Fruit fly (Drosophila melanogaster) whole organism, embryonic: ENCODE data around the gene CG6067.
A peak's percentile ranks its signal among the peaks of the same experiment; 100 is the strongest.

ENCODE experiments used
- Ada2b ChIP-seq: fragments of 200-800 bp; sonication (Bioruptor generic); IDR thresholded peaks from 2 replicates; pipeline ENCODE4 v1.3.6; 2022; ENCODE audit warnings: missing biosample characterization, missing genetic modification characterization
- Bdp1 ChIP-seq: fragments of 200-800 bp; sonication (Bioruptor generic); optimal IDR thresholded peaks from 3 replicates; lab custom pipeline; 2016; ENCODE audit warnings: missing biosample characterization, missing genetic modification characterization
- CG11398 ChIP-seq: fragments of 200-800 bp; sonication (Bioruptor generic); optimal IDR thresholded peaks from 2 replicates; lab custom pipeline; 2016; ENCODE audit warnings: missing biosample characterization, missing genetic modification characterization
- CG11696 ChIP-seq: fragments of 200-800 bp; sonication (Bioruptor generic); IDR thresholded peaks from 2 replicates; pipeline ENCODE4 v1.3.6; 2022; ENCODE audit warnings: missing biosample characterization, missing genetic modification characterization
- CG12155 ChIP-seq: fragments of 200-800 bp; sonication (Bioruptor generic); optimal IDR thresholded peaks from 3 replicates; lab custom pipeline; 2016; ENCODE audit warnings: missing biosample characterization, missing genetic modification characterization
- CG13424 ChIP-seq: fragments of 200-800 bp; sonication (Bioruptor generic); optimal IDR thresholded peaks from 2 replicates; lab custom pipeline; 2019; ENCODE audit warnings: missing biosample characterization, mild to moderate bottlenecking, missing genetic modification characterization, moderate library complexity
- CG14441 ChIP-seq: fragments of 200-800 bp; sonication (Bioruptor generic); IDR thresholded peaks from 2 replicates; pipeline ENCODE4 v1.3.6; 2022; ENCODE audit warnings: missing biosample characterization, missing genetic modification characterization
- CG1529 ChIP-seq: fragments of 200-800 bp; sonication (Bioruptor generic); optimal IDR thresholded peaks from 3 replicates; lab custom pipeline; 2018; ENCODE audit warnings: missing biosample characterization, missing genetic modification characterization
- CG1603 ChIP-seq: fragments of 200-800 bp; sonication (Bioruptor generic); optimal IDR thresholded peaks from 2 replicates; lab custom pipeline; 2019; ENCODE audit warnings: missing biosample characterization, mild to moderate bottlenecking, missing genetic modification characterization, moderate library complexity
- CG32767 ChIP-seq: fragments of 200-800 bp; sonication (Bioruptor generic); IDR thresholded peaks from 2 replicates; pipeline ENCODE4 v1.3.6; 2022; ENCODE audit warnings: missing biosample characterization, missing genetic modification characterization
- CG34224 ChIP-seq: fragments of 200-800 bp; sonication (Bioruptor generic); IDR thresholded peaks from 3 replicates; pipeline ENCODE4 v1.3.6; 2022; ENCODE audit warnings: missing biosample characterization, missing genetic modification characterization; ENCODE audit not compliant: partially characterized antibody
- CG5245 ChIP-seq: fragments of 200-800 bp; sonication (Bioruptor generic); optimal IDR thresholded peaks from 3 replicates; lab custom pipeline; 2016; ENCODE audit warnings: missing biosample characterization, missing genetic modification characterization
- CG6683 ChIP-seq: fragments of 200-800 bp; sonication (Bioruptor generic); optimal IDR thresholded peaks from 2 replicates; lab custom pipeline; 2017; ENCODE audit warnings: missing biosample characterization, mild to moderate bottlenecking, missing genetic modification characterization, missing genetic modification reagents
- CG6689 ChIP-seq: fragments of 200-800 bp; sonication (Bioruptor generic); IDR thresholded peaks from 2 replicates; pipeline ENCODE4 v1.3.6; 2022; ENCODE audit warnings: missing biosample characterization, missing genetic modification characterization
- CG7786 ChIP-seq: fragments of 200-800 bp; sonication (Bioruptor generic); optimal IDR thresholded peaks from 2 replicates; lab custom pipeline; 2016; ENCODE audit warnings: missing biosample characterization, missing genetic modification characterization
- CG8290 ChIP-seq, 3 experiments: fragments of 200-800 bp; sonication (Bioruptor generic); optimal IDR thresholded peaks; 2 replicates each; lab custom pipeline; 2016 to 2019; ENCODE audit warnings: missing biosample characterization in 3 of 3, missing genetic modification characterization in 3 of 3, mild to moderate bottlenecking in 2 of 3, moderate library complexity in 1 of 3
- CG8944 ChIP-seq: fragments of 200-800 bp; sonication (Bioruptor generic); optimal IDR thresholded peaks from 3 replicates; lab custom pipeline; 2016; ENCODE audit warnings: missing biosample characterization, missing genetic modification characterization
- CG9876 ChIP-seq: fragments of 200-800 bp; sonication (Bioruptor generic); optimal IDR thresholded peaks from 2 replicates; lab custom pipeline; 2016; ENCODE audit warnings: missing biosample characterization, missing genetic modification characterization
- CG9932 ChIP-seq: fragments of 200-800 bp; sonication (Bioruptor generic); IDR thresholded peaks from 2 replicates; pipeline ENCODE4 v1.3.6; 2022; ENCODE audit warnings: missing biosample characterization, missing genetic modification characterization
- CoRest ChIP-seq: fragments of 200-800 bp; sonication (Bioruptor generic); optimal IDR thresholded peaks from 3 replicates; lab custom pipeline; 2018; ENCODE audit warnings: missing biosample characterization, mild to moderate bottlenecking, missing genetic modification characterization, moderate library complexity
- Dip3 ChIP-seq: fragments of 200-800 bp; sonication (Bioruptor generic); optimal IDR thresholded peaks from 3 replicates; lab custom pipeline; 2016; ENCODE audit warnings: missing biosample characterization, missing genetic modification characterization
- E2f2 ChIP-seq: fragments of 200-800 bp; sonication (Bioruptor generic); IDR thresholded peaks from 2 replicates; pipeline ENCODE4 v1.3.6; 2022; ENCODE audit warnings: missing biosample characterization, missing genetic modification characterization
- HHEX ChIP-seq: fragments of 200-800 bp; sonication (Bioruptor generic); optimal IDR thresholded peaks from 3 replicates; lab custom pipeline; 2017; ENCODE audit warnings: missing biosample characterization, mild to moderate bottlenecking, missing genetic modification characterization, missing genetic modification reagents
- Hmr ChIP-seq: fragments of 200-800 bp; sonication (Bioruptor generic); optimal IDR thresholded peaks from 3 replicates; lab custom pipeline; 2017; ENCODE audit warnings: mild to moderate bottlenecking, missing biosample characterization, missing genetic modification reagents, missing genetic modification characterization
- Hr51 ChIP-seq, 2 experiments: fragments of 200-800 bp; sonication (Bioruptor generic); optimal IDR thresholded peaks; 2 replicates in 1 of 2; 3 replicates in 1 of 2; lab custom pipeline; 2016 to 2018; ENCODE audit warnings: missing biosample characterization in 2 of 2, missing genetic modification characterization in 2 of 2, mild to moderate bottlenecking in 1 of 2, moderate library complexity in 1 of 2
- MESR4 ChIP-seq: fragments of 200-800 bp; sonication (Bioruptor generic); optimal IDR thresholded peaks from 2 replicates; lab custom pipeline; 2018; ENCODE audit warnings: missing biosample characterization, mild to moderate bottlenecking, missing genetic modification characterization, moderate library complexity
- Mrtf ChIP-seq: fragments of 200-800 bp; sonication (Bioruptor generic); IDR thresholded peaks from 3 replicates; pipeline ENCODE4 v1.3.6; 2022; ENCODE audit warnings: missing biosample characterization, missing genetic modification characterization
- Pdp1 ChIP-seq, 2 experiments: fragments of 200-800 bp; sonication (Bioruptor generic); optimal IDR thresholded peaks; 3 replicates each; lab custom pipeline; 2016; ENCODE audit warnings: missing biosample characterization in 2 of 2, missing genetic modification characterization in 2 of 2, mild to moderate bottlenecking in 1 of 2, moderate library complexity in 1 of 2
- Side ChIP-seq: fragments of 200-800 bp; sonication (Bioruptor generic); optimal IDR thresholded peaks from 2 replicates; lab custom pipeline; 2016; ENCODE audit warnings: missing biosample characterization, missing genetic modification characterization
- Sox102F ChIP-seq: fragments of 200-800 bp; sonication (Bioruptor generic); optimal IDR thresholded peaks from 2 replicates; lab custom pipeline; 2018; ENCODE audit warnings: missing biosample characterization, mild to moderate bottlenecking, missing genetic modification characterization, moderate library complexity
- Xbp1 ChIP-seq: fragments of 200-800 bp; sonication (Bioruptor generic); optimal IDR thresholded peaks from 3 replicates; lab custom pipeline; 2016; ENCODE audit warnings: missing biosample characterization, mild to moderate bottlenecking, missing genetic modification characterization
- aop ChIP-seq: fragments of 200-800 bp; sonication (Bioruptor generic); IDR thresholded peaks from 2 replicates; pipeline ENCODE4 v1.3.6; 2022; ENCODE audit warnings: missing biosample characterization, missing genetic modification characterization
- eve ChIP-seq, 2 experiments: fragments of >200 bp; optimal IDR thresholded peaks; 2 replicates each; lab custom pipeline; 2017; ENCODE audit warnings: missing biosample characterization in 2 of 2, missing genetic modification characterization in 2 of 2
- grau ChIP-seq: fragments of 200-800 bp; optimal IDR thresholded peaks from 3 replicates; lab custom pipeline; 2019; ENCODE audit warnings: missing biosample characterization, mild to moderate bottlenecking, missing genetic modification characterization, moderate library complexity
- h ChIP-seq: fragments of >200 bp; optimal IDR thresholded peaks from 2 replicates; lab custom pipeline; 2017
- lab ChIP-seq: fragments of 200-800 bp; sonication (Bioruptor generic); optimal IDR thresholded peaks from 3 replicates; lab custom pipeline; 2017; ENCODE audit warnings: missing biosample characterization, missing genetic modification characterization, mild to moderate bottlenecking, moderate library complexity, missing genetic modification reagents
- lmd ChIP-seq: fragments of 200-800 bp; sonication (Bioruptor generic); IDR thresholded peaks from 2 replicates; pipeline ENCODE4 v1.3.6; 2022; ENCODE audit warnings: missing biosample characterization, missing genetic modification characterization
- nom ChIP-seq: fragments of 200-800 bp; sonication (Bioruptor generic); optimal IDR thresholded peaks from 2 replicates; lab custom pipeline; 2017; ENCODE audit warnings: missing biosample characterization, missing genetic modification characterization, mild to moderate bottlenecking, moderate library complexity, missing genetic modification reagents
- odd ChIP-seq: fragments of 200-800 bp; sonication (Bioruptor generic); optimal IDR thresholded peaks from 2 replicates; lab custom pipeline; 2017; ENCODE audit warnings: missing biosample characterization, mild to moderate bottlenecking, missing genetic modification characterization
- org-1 ChIP-seq: fragments of 200-800 bp; sonication (Bioruptor generic); optimal IDR thresholded peaks from 2 replicates; lab custom pipeline; 2017; ENCODE audit warnings: missing biosample characterization, missing genetic modification characterization
- otp ChIP-seq: fragments of 200-800 bp; sonication (Bioruptor generic); IDR thresholded peaks from 3 replicates; pipeline ENCODE4, ENCODE4 v1.3.6; 2022; ENCODE audit warnings: missing biosample characterization, missing genetic modification characterization
- pan ChIP-seq, 4 experiments: fragments of >200 bp in 3 of 4; fragments of 200-800 bp in 1 of 4; sonication (Bioruptor generic) in 1 of 4; optimal IDR thresholded peaks in 3 of 4; IDR thresholded peaks in 1 of 4; 2 replicates each; pipeline versions ENCODE4 v1.3.6 to Lab custom; 2017 to 2022; ENCODE audit warnings: missing biosample characterization in 2 of 4, missing genetic modification characterization in 2 of 4, mixed read lengths in 1 of 4
- psq ChIP-seq: fragments of 200-800 bp; sonication (Bioruptor generic); optimal IDR thresholded peaks from 2 replicates; lab custom pipeline; 2017; ENCODE audit warnings: missing biosample characterization, missing genetic modification characterization
- row ChIP-seq: fragments of 200-800 bp; sonication (Bioruptor generic); IDR thresholded peaks from 3 replicates; pipeline ENCODE4 v1.3.6; 2022; ENCODE audit warnings: missing biosample characterization, missing genetic modification characterization
- run ChIP-seq: fragments of 200-800 bp; sonication (Bioruptor generic); optimal IDR thresholded peaks from 3 replicates; lab custom pipeline; 2018; ENCODE audit warnings: missing biosample characterization, mild to moderate bottlenecking, missing genetic modification characterization
- seq ChIP-seq: fragments of 200-800 bp; sonication (Bioruptor generic); IDR thresholded peaks from 2 replicates; pipeline ENCODE4 v1.3.6; 2022; ENCODE audit warnings: missing biosample characterization, missing genetic modification characterization
- toy ChIP-seq: fragments of 200-800 bp; sonication (Bioruptor generic); IDR thresholded peaks from 2 replicates; pipeline ENCODE4 v1.3.6; 2022; ENCODE audit warnings: missing biosample characterization, missing genetic modification characterization
- ttk ChIP-seq: fragments of 200-800 bp; sonication (Bioruptor generic); IDR thresholded peaks from 2 replicates; pipeline ENCODE4 v2.1.2; 2022; ENCODE audit warnings: missing biosample characterization, missing genetic modification characterization
- vvl ChIP-seq: fragments of 200-800 bp; sonication (Bioruptor generic); IDR thresholded peaks from 2 replicates; pipeline ENCODE4 v1.3.6; 2022; ENCODE audit warnings: missing biosample characterization, missing genetic modification characterization
- yki ChIP-seq: fragments of >200 bp; optimal IDR thresholded peaks from 3 replicates; lab custom pipeline; 2018
- zfh1 ChIP-seq: fragments of 200-800 bp; sonication (Bioruptor generic); IDR thresholded peaks from 3 replicates; pipeline ENCODE4 v1.3.6; 2022; ENCODE audit warnings: missing biosample characterization, missing genetic modification characterization

CG6067 gene

dm6 chrX:5977113-5977512 lies 21.7 kb downstream of the CG6067 start (continued):
- no peak for TF ChIP-seq pan (optimal IDR thresholded peaks at IDR 0.05; lab: Kevin White, UChicago)
- TF ChIP-seq pan (GFP tag; optimal IDR thresholded peaks at IDR 0.05 in 1 of 2, IDR thresholded peaks at IDR 0.05 in 1 of 2) = peak in 1 of 2 experiments; percentile 26
- peak; percentile 45 for TF ChIP-seq Sox102F
- TF ChIP-seq Xbp1 = no peak
- TF ChIP-seq Hmr (GFP tag; lab: Kevin White, UChicago) = no peak
- TF ChIP-seq org-1 (GFP tag; lab: Kevin White, UChicago) = no peak
- TF ChIP-seq psq (GFP tag; lab: Kevin White, UChicago) = peak; percentile 6
- TF ChIP-seq CG6689 = 0 out of 2 replicates have a peak, but pooled peaks have one; percentile 6
- no peak for TF ChIP-seq HHEX (GFP tag; lab: Kevin White, UChicago)
- 0 out of 2 replicates have a peak, but pooled peaks have one; percentile 22 for TF ChIP-seq CG14441 (GFP tag; lab: Robert Waterston, UW)
- TF ChIP-seq nom (GFP tag; lab: Kevin White, UChicago) = no peak
- TF ChIP-seq CG9876 (GFP tag; lab: Kevin White, UChicago) = no peak
- no peak for TF ChIP-seq CG11398
- no peak for TF ChIP-seq otp (GFP tag; lab: Robert Waterston, UW)
- TF ChIP-seq CG34224 = no peak
- TF ChIP-seq CG32767 = no peak
- no peak for TF ChIP-seq yki (lab: Kevin White, UChicago)
- TF ChIP-seq CG7786 (GFP tag; lab: Kevin White, UChicago) = no peak
- peak; percentile 8 for TF ChIP-seq lab (GFP tag; lab: Kevin White, UChicago)
- no peak for TF ChIP-seq CG8290 (GFP tag; optimal IDR thresholded peaks at IDR 0.05; lab: Kevin White, UChicago)
- TF ChIP-seq CG8290 (tag; optimal IDR thresholded peaks at IDR 0.05; lab: Kevin White, UChicago) = peak in 1 of 2 experiments; percentile 16
- TF ChIP-seq seq (GFP tag; lab: Robert Waterston, UW) = 0 out of 2 replicates have a peak, but pooled peaks have one; percentile 8
- TF ChIP-seq Mrtf (GFP tag; lab: Robert Waterston, UW) = no peak
- TF ChIP-seq CG12155 = no peak
- peak; percentile 30 for TF ChIP-seq CG1603
- TF ChIP-seq zfh1 (GFP tag; lab: Robert Waterston, UW) = no peak
- TF ChIP-seq ttk (GFP tag; lab: Robert Waterston, UW) = no peak
- 0 out of 2 replicates have a peak, but pooled peaks have one; percentile 4 for TF ChIP-seq Ada2b (GFP tag; lab: Robert Waterston, UW)
- TF ChIP-seq grau (tag; lab: Kevin White, UChicago) = peak; percentile 28
- TF ChIP-seq odd = no peak
- TF ChIP-seq run (tag; lab: Kevin White, UChicago) = no peak
- peak; percentile 8 for TF ChIP-seq CoRest (tag; lab: Kevin White, UChicago)
- peak; percentile 35; the same call in 1 of the 3 replicates for TF ChIP-seq row (GFP tag; lab: Robert Waterston, UW)
- peak in 1 of 2 experiments; percentile 36 for TF ChIP-seq Hr51 (GFP tag; optimal IDR thresholded peaks at IDR 0.05; lab: Kevin White, UChicago)
- TF ChIP-seq Side (GFP tag; lab: Kevin White, UChicago) = no peak
- no peak for TF ChIP-seq CG5245 (GFP tag; lab: Kevin White, UChicago)
- no peak for TF ChIP-seq CG1529 (GFP tag; lab: Kevin White, UChicago)
- no peak for TF ChIP-seq CG6683 (GFP tag; lab: Kevin White, UChicago)
- no peak for TF ChIP-seq toy (GFP tag; lab: Robert Waterston, UW)
- TF ChIP-seq CG8944 (GFP tag; lab: Kevin White, UChicago) = peak; percentile 2
- 0 out of 2 replicates have a peak, but pooled peaks have one; percentile 4 for TF ChIP-seq CG9932 (GFP tag; lab: Robert Waterston, UW)
- TF ChIP-seq aop = no peak
- TF ChIP-seq Pdp1 (GFP tag; optimal IDR thresholded peaks at IDR 0.05; lab: Kevin White, UChicago) = no peak
- peak in 1 of 2 experiments; percentile 11 for TF ChIP-seq eve (GFP tag; optimal IDR thresholded peaks at IDR 0.05; lab: Kevin White, UChicago)
- no peak for TF ChIP-seq E2f2 (GFP tag; lab: Robert Waterston, UW)
- TF ChIP-seq Dip3 (GFP tag; lab: Kevin White, UChicago) = no peak
- no peak for TF ChIP-seq CG11696 (GFP tag; lab: Robert Waterston, UW)
- TF ChIP-seq lmd (GFP tag; lab: Robert Waterston, UW) = peak; percentile 16; the same call in 1 of the 2 replicates
- TF ChIP-seq Bdp1 (GFP tag; lab: Kevin White, UChicago) = no peak
- TF ChIP-seq vvl (GFP tag; lab: Robert Waterston, UW) = no peak; the same call in 1 of the 2 replicates
- TF ChIP-seq MESR4 (GFP tag; lab: Kevin White, UChicago) = no peak
- no peak for TF ChIP-seq h (lab: Kevin White, UChicago)
- peak; percentile 23 for TF ChIP-seq CG13424 (tag; lab: Kevin White, UChicago)
